Fruit fly (Drosophila melanogaster): Measurements from ENCODE around the gene CG5167.
A peak's percentile ranks its signal among the peaks of the same experiment; 100 is the strongest.

CG5167 gene

dm6 chr3R:12439401-12440143, 33.2 kb downstream of the CG5167 start, which contains the start of gene Desat1 (continued):
- TF ChIP-seq sens-2 (GFP tag; IDR thresholded peaks at IDR 0.05) = no peak
- peak; percentile 22 for TF ChIP-seq nmo (GFP tag; optimal IDR thresholded peaks at IDR 0.05)
- TF ChIP-seq CG18476 (GFP tag; optimal IDR thresholded peaks at IDR 0.05) = no peak
- TF ChIP-seq gcm2 (GFP tag; optimal IDR thresholded peaks at IDR 0.05) = no peak
- no peak for TF ChIP-seq cas (GFP tag; IDR thresholded peaks at IDR 0.05)
- peak; percentile 79 for TF ChIP-seq zen (tag; optimal IDR thresholded peaks at IDR 0.05)
- TF ChIP-seq CG33557 (GFP tag; optimal IDR thresholded peaks at IDR 0.05) = peak; percentile 23
- no peak for TF ChIP-seq CG33213 (GFP tag; optimal IDR thresholded peaks at IDR 0.05)
- no peak for TF ChIP-seq so (GFP tag; IDR thresholded peaks at IDR 0.05)
- no peak for TF ChIP-seq nom (GFP tag; optimal IDR thresholded peaks at IDR 0.05)
- TF ChIP-seq Elba2 (GFP tag; optimal IDR thresholded peaks at IDR 0.05) = no peak
- TF ChIP-seq unc-4 (GFP tag; IDR thresholded peaks at IDR 0.05; ENCODE audit: partially characterized antibody) = peak; percentile 93
- no peak for TF ChIP-seq esg (GFP tag; conservative IDR thresholded peaks at IDR 0.05)
- TF ChIP-seq Hr51 (GFP tag; optimal IDR thresholded peaks at IDR 0.05) = no peak
- no peak for TF ChIP-seq D19B (GFP tag; optimal IDR thresholded peaks at IDR 0.05)
- no peak for TF ChIP-seq tgo (GFP tag; IDR thresholded peaks at IDR 0.05)
- no peak for TF ChIP-seq abd-A (tag; optimal IDR thresholded peaks at IDR 0.05)
- TF ChIP-seq CG2116 (GFP tag; optimal IDR thresholded peaks at IDR 0.05) = peak; percentile 87
- TF ChIP-seq Meics (GFP tag; optimal IDR thresholded peaks at IDR 0.05) = no peak
- TF ChIP-seq B-H2 (GFP tag; optimal IDR thresholded peaks at IDR 0.05) = no peak
- TF ChIP-seq cad (GFP tag; optimal IDR thresholded peaks at IDR 0.05) = no peak
- TF ChIP-seq Kr (GFP tag; optimal IDR thresholded peaks at IDR 0.05) = peak; percentile 98
- peak; percentile 29 for TF ChIP-seq sd (tag; optimal IDR thresholded peaks at IDR 0.05)
- TF ChIP-seq bsh (GFP tag; optimal IDR thresholded peaks at IDR 0.05) = no peak
- TF ChIP-seq CG17912 (GFP tag; optimal IDR thresholded peaks at IDR 0.05) = no peak
- TF ChIP-seq CG6175 (GFP tag; IDR thresholded peaks at IDR 0.05) = no peak
- no peak for TF ChIP-seq CG8765 (GFP tag; IDR thresholded peaks at IDR 0.05)
- TF ChIP-seq inv (GFP tag; IDR thresholded peaks at IDR 0.05; ENCODE audit: partially characterized antibody) = peak; percentile 82
- TF ChIP-seq Dip3 (GFP tag; optimal IDR thresholded peaks at IDR 0.05) = no peak
- TF ChIP-seq CG3838 (GFP tag; optimal IDR thresholded peaks at IDR 0.05) = no peak
- TF ChIP-seq CG15696 (tag; optimal IDR thresholded peaks at IDR 0.05) = no peak
- no peak for TF ChIP-seq luna (GFP tag; optimal IDR thresholded peaks at IDR 0.05)
- TF ChIP-seq mam (GFP tag; optimal IDR thresholded peaks at IDR 0.05) = no peak
- TF ChIP-seq CG17385 (GFP tag; optimal IDR thresholded peaks at IDR 0.05) = no peak
- TF ChIP-seq sr (GFP tag; IDR thresholded peaks at IDR 0.05) = no peak
- TF ChIP-seq CG18619 (GFP tag; optimal IDR thresholded peaks at IDR 0.05) = no peak
- no peak for TF ChIP-seq Atf6 (GFP tag; IDR thresholded peaks at IDR 0.05)
- no peak for TF ChIP-seq vfl (GFP tag; optimal IDR thresholded peaks at IDR 0.05)
- no peak for TF ChIP-seq Hsf (GFP tag; optimal IDR thresholded peaks at IDR 0.05)
- no peak for TF ChIP-seq kah (GFP tag; optimal IDR thresholded peaks at IDR 0.05)
- no peak for TF ChIP-seq usp (GFP tag; optimal IDR thresholded peaks at IDR 0.05)
- peak; percentile 22 for TF ChIP-seq sug (tag; optimal IDR thresholded peaks at IDR 0.05)
- TF ChIP-seq z (GFP tag; IDR thresholded peaks at IDR 0.05) = no peak
- no peak for TF ChIP-seq Rfx (GFP tag; IDR thresholded peaks at IDR 0.05)
- no peak for TF ChIP-seq bcd (GFP tag; optimal IDR thresholded peaks at IDR 0.05)
- no peak for TF ChIP-seq Ets65A (GFP tag)
- TF ChIP-seq caup (GFP tag; optimal IDR thresholded peaks at IDR 0.05; ENCODE audit: severe bottlenecking) = no peak
- TF ChIP-seq Camta (GFP tag; optimal IDR thresholded peaks at IDR 0.05) = no peak
- peak; percentile 79 for TF ChIP-seq hb (GFP tag; IDR thresholded peaks at IDR 0.05; ENCODE audit: partially characterized antibody)
- no peak for TF ChIP-seq CG18011 (GFP tag; optimal IDR thresholded peaks at IDR 0.05)

Measured in whole organism, embryonic.